Worm (Caenorhabditis elegans) whole organism, L1 larva: ENCODE measurements around the gene ins-23.

Source experiments
- lin-13 ChIP-seq: fragments of 150-350 bp; optimal IDR thresholded peaks from 2 replicates; lab custom pipeline; 2014; ENCODE audit warnings: missing biosample characterization, missing genetic modification reagents, missing genetic modification characterization
- snpc-4 ChIP-seq: fragments of 150-350 bp; optimal IDR thresholded peaks from 2 replicates; lab custom pipeline; 2014; ENCODE audit warnings: missing biosample characterization, missing genetic modification characterization
- ztf-4 ChIP-seq: fragments of 150-350 bp; optimal IDR thresholded peaks from 2 replicates; lab custom pipeline; 2014; ENCODE audit warnings: missing biosample characterization, missing genetic modification characterization

- TF ChIP-seq snpc-4 (tag; lab: Kevin White, UChicago) (no peak), lin-13 (no peak), ztf-4 (tag; lab: Kevin White, UChicago) (no peak)
Measured at ce11 chrIII:10004213-10004612, 23.8 kb upstream of the ins-23 start, which contains the start of gene C05B5.11.
